Fruit fly (Drosophila melanogaster) whole organism, pupa: ENCODE results near the gene dsf.

Experiments used
- CG10348 ChIP-seq: fragments of 200-800 bp; sonication (Bioruptor generic); IDR thresholded peaks from 2 replicates; pipeline ENCODE4 v1.3.6; 2022; ENCODE audit warnings: missing biosample characterization, missing genetic modification characterization
- CG14655 ChIP-seq: fragments of 200-800 bp; sonication (Bioruptor generic); optimal IDR thresholded peaks from 3 replicates; lab custom pipeline; 2017; ENCODE audit warnings: mild to moderate bottlenecking, missing biosample characterization, missing genetic modification reagents, missing genetic modification characterization
- CG17806 ChIP-seq: fragments of 200-800 bp; sonication (Bioruptor generic); optimal IDR thresholded peaks from 2 replicates; lab custom pipeline; 2018; ENCODE audit warnings: missing biosample characterization, mild to moderate bottlenecking, missing genetic modification characterization, moderate library complexity
- CG32121 ChIP-seq: fragments of 200-800 bp; sonication (Bioruptor generic); IDR thresholded peaks from 2 replicates; pipeline ENCODE4 v1.3.6; 2022; ENCODE audit warnings: missing biosample characterization, missing genetic modification characterization
- CG34367 ChIP-seq: fragments of 200-800 bp; sonication (Bioruptor generic); optimal IDR thresholded peaks from 2 replicates; lab custom pipeline; 2018; ENCODE audit warnings: missing biosample characterization, mild to moderate bottlenecking, missing genetic modification characterization
- CG9948 ChIP-seq: fragments of 200-800 bp; sonication (Bioruptor generic); optimal IDR thresholded peaks from 2 replicates; lab custom pipeline; 2018; ENCODE audit warnings: missing biosample characterization, mild to moderate bottlenecking, missing genetic modification characterization, moderate library complexity
- D1 ChIP-seq: fragments of 200-800 bp; sonication (Bioruptor generic); optimal IDR thresholded peaks from 2 replicates; lab custom pipeline; 2018; ENCODE audit warnings: missing biosample characterization, mild to moderate bottlenecking, missing genetic modification characterization, moderate library complexity
- EcR ChIP-seq: fragments of 200-800 bp; sonication (Bioruptor generic); optimal IDR thresholded peaks from 3 replicates; lab custom pipeline; 2019; ENCODE audit warnings: missing biosample characterization, missing genetic modification characterization, mild to moderate bottlenecking, moderate library complexity, missing genetic modification reagents
- Pif1A ChIP-seq: fragments of 200-800 bp; sonication (Bioruptor generic); optimal IDR thresholded peaks from 3 replicates; lab custom pipeline; 2016; ENCODE audit warnings: missing biosample characterization, missing genetic modification characterization
- Pif1B ChIP-seq: fragments of 200-800 bp; sonication (Bioruptor generic); optimal IDR thresholded peaks from 3 replicates; lab custom pipeline; 2016; ENCODE audit warnings: missing biosample characterization, missing genetic modification characterization
- Snoo ChIP-seq: fragments of 200-800 bp; sonication (Bioruptor generic); optimal IDR thresholded peaks from 3 replicates; lab custom pipeline; 2017; ENCODE audit warnings: missing biosample characterization, mild to moderate bottlenecking, missing genetic modification characterization, inconsistent platforms

dm6 chr2L:5944305-5945282 is 18.9 kb downstream of the dsf start:
- no peak for TF ChIP-seq Snoo (tag; lab: Kevin White, UChicago)
- TF ChIP-seq Pif1A (GFP tag; lab: Kevin White, UChicago), result no peak
- TF ChIP-seq D1 (tag; lab: Kevin White, UChicago), result no peak
- no peak for TF ChIP-seq CG34367 (tag; lab: Kevin White, UChicago)
- no peak for TF ChIP-seq CG32121
- no peak for TF ChIP-seq CG17806 (tag; lab: Kevin White, UChicago)
- TF ChIP-seq CG9948 (tag; lab: Kevin White, UChicago), result no peak
- no peak for TF ChIP-seq CG10348 (GFP tag; lab: Robert Waterston, UW)
- TF ChIP-seq Pif1B (GFP tag; lab: Kevin White, UChicago), result no peak
- no peak for TF ChIP-seq CG14655 (GFP tag; lab: Kevin White, UChicago)
- TF ChIP-seq EcR (GFP tag; lab: Kevin White, UChicago), result peak; percentile 89
